Fruit fly (Drosophila melanogaster) whole organism, adult: Measurements from ENCODE around the gene Mip.

Experiments used
- CG11617 ChIP-seq: fragments of 200-800 bp; sonication (Bioruptor generic); optimal IDR thresholded peaks from 2 replicates; lab custom pipeline; 2017; ENCODE audit warnings: mild to moderate bottlenecking, missing biosample characterization, missing genetic modification reagents, missing genetic modification characterization
- CG12768 ChIP-seq: fragments of 200-800 bp; sonication (Bioruptor generic); optimal IDR thresholded peaks from 2 replicates; lab custom pipeline; 2017; ENCODE audit warnings: missing biosample characterization, missing genetic modification characterization, mild to moderate bottlenecking, moderate library complexity, missing genetic modification reagents
- CG14711 ChIP-seq: fragments of 200-800 bp; sonication (Bioruptor generic); optimal IDR thresholded peaks from 2 replicates; lab custom pipeline; 2018; ENCODE audit warnings: missing biosample characterization, mild to moderate bottlenecking, missing genetic modification characterization, moderate library complexity
- CG7045 ChIP-seq: fragments of 200-800 bp; sonication (Bioruptor generic); optimal IDR thresholded peaks from 2 replicates; lab custom pipeline; 2017; ENCODE audit warnings: missing biosample characterization, mild to moderate bottlenecking, missing genetic modification characterization
- Clk ChIP-seq: fragments of 200-800 bp; sonication (Bioruptor generic); optimal IDR thresholded peaks from 2 replicates; lab custom pipeline; 2017; ENCODE audit warnings: missing biosample characterization, missing genetic modification characterization
- Crg-1 ChIP-seq: fragments of 200-800 bp; sonication (Bioruptor generic); optimal IDR thresholded peaks from 2 replicates; lab custom pipeline; 2016; ENCODE audit warnings: missing biosample characterization, missing genetic modification characterization
- bab1 ChIP-seq: fragments of 200-800 bp; sonication (Bioruptor generic); optimal IDR thresholded peaks from 3 replicates; lab custom pipeline; 2019; ENCODE audit warnings: missing biosample characterization, mild to moderate bottlenecking, missing genetic modification characterization, moderate library complexity
- cic ChIP-seq: fragments of 200-800 bp; sonication (Bioruptor generic); optimal IDR thresholded peaks from 2 replicates; lab custom pipeline; 2017; ENCODE audit warnings: missing biosample characterization, mild to moderate bottlenecking, missing genetic modification characterization, moderate library complexity
- cnc ChIP-seq, 2 experiments: fragments of >200 bp; optimal IDR thresholded peaks; 2 replicates each; lab custom pipeline; 2017
- kay ChIP-seq: fragments of 200-800 bp; sonication (Bioruptor generic); peaks from one replicate; lab custom pipeline; 2016; ENCODE audit warnings: missing biosample characterization, missing genetic modification characterization, borderline replicate concordance
- tj ChIP-seq: fragments of 200-800 bp; sonication (Bioruptor generic); optimal IDR thresholded peaks from 3 replicates; lab custom pipeline; 2017; ENCODE audit warnings: missing biosample characterization, mild to moderate bottlenecking, missing genetic modification characterization, moderate library complexity

DNA sequence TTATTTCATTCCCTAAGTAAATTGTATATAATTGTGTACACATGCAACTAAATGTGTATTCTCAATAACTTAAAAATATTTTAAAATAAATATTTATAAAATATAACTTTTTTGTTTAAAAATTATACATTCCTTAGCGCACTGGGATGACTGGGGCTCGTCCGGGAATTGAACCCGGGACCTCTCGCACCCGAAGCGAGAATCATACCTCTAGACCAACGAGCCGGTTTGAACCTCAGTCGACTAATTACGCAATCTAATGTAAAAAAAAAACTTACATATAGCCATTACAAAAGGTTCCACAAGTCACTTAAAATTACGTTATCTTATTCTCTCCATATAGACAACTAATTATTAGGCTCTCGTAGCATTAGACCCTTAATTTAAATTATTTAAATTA lies 9.7 kb downstream of the Mip start:
- TF ChIP-seq cic (GFP tag; lab: Kevin White, UChicago) = no peak
- TF ChIP-seq CG11617 (GFP tag; lab: Kevin White, UChicago) = no peak
- no peak for TF ChIP-seq cnc (optimal IDR thresholded peaks at IDR 0.05; lab: Kevin White, UChicago)
- TF ChIP-seq Crg-1 = no peak
- TF ChIP-seq tj = no peak
- TF ChIP-seq kay (GFP tag; lab: Kevin White, UChicago) = no peak
- TF ChIP-seq CG12768 (GFP tag; lab: Kevin White, UChicago) = no peak
- TF ChIP-seq CG7045 (GFP tag; lab: Kevin White, UChicago) = no peak
- no peak for TF ChIP-seq bab1 (GFP tag; lab: Kevin White, UChicago)
- TF ChIP-seq CG14711 (tag; lab: Kevin White, UChicago) = no peak
- TF ChIP-seq Clk (GFP tag; lab: Kevin White, UChicago) = no peak
